Worm (Caenorhabditis elegans) whole organism, L4 larva: ENCODE results near the gene ttr-1.
A peak's percentile ranks its signal among the peaks of the same experiment; 100 is the strongest.

Source experiments
- F26F4.8 ChIP-seq: fragments of 200-800 bp; sonication (Bioruptor generic); conservative IDR thresholded peaks from 2 replicates; pipeline ENCODE4 v1.3.6; 2022; ENCODE audit warnings: missing genetic modification characterization, missing compliant biosample characterization
- F44E2.7 ChIP-seq: fragments of 200-800 bp; sonication (Bioruptor generic); IDR thresholded peaks from 2 replicates; pipeline ENCODE4 v2.1.2; 2022; ENCODE audit warnings: missing genetic modification characterization, missing compliant biosample characterization
- Y5F2A.4 ChIP-seq: fragments of 200-800 bp; sonication (Bioruptor generic); optimal IDR thresholded peaks from 2 replicates; lab custom pipeline; 2018; ENCODE audit warnings: mild to moderate bottlenecking, missing genetic modification characterization, missing compliant biosample characterization
- Y75B8A.6 ChIP-seq: fragments of 200-800 bp; sonication (Bioruptor generic); IDR thresholded peaks from 2 replicates; pipeline ENCODE4 v1.3.6; 2022; ENCODE audit warnings: missing genetic modification reagents, missing genetic modification characterization, missing compliant biosample characterization
- ZK337.2 ChIP-seq: fragments of 200-800 bp; sonication (Bioruptor generic); IDR thresholded peaks from 2 replicates; pipeline ENCODE4 v1.3.6; 2022; ENCODE audit warnings: missing genetic modification reagents, missing genetic modification characterization, missing compliant biosample characterization
- ZK546.5 ChIP-seq, 2 experiments: sonication (generic microtip); optimal IDR thresholded peaks; 2 replicates each; lab custom pipeline; 2017; ENCODE audit warnings: missing biosample characterization in 2 of 2, missing genetic modification characterization in 2 of 2
- aha-1 ChIP-seq: fragments of 150-350 bp; peaks from one replicate; lab custom pipeline; 2014; ENCODE audit warnings: missing biosample characterization, missing genetic modification characterization
- ctbp-1 ChIP-seq: fragments of 200-800 bp; sonication (Bioruptor generic); IDR thresholded peaks from 2 replicates; pipeline ENCODE4 v1.3.6; 2022; ENCODE audit warnings: missing genetic modification reagents, missing genetic modification characterization, missing compliant biosample characterization
- daf-16 ChIP-seq, 3 experiments: sonication (generic microtip); optimal IDR thresholded peaks; 2 replicates each; lab custom pipeline; 2016 to 2017; ENCODE audit warnings: missing genetic modification characterization in 3 of 3, missing genetic modification reagents in 3 of 3, mild to moderate bottlenecking in 2 of 3, missing compliant biosample characterization in 2 of 3, missing biosample characterization in 1 of 3, moderate library complexity in 1 of 3
- daf-8 ChIP-seq: fragments of 200-800 bp; sonication (Bioruptor generic); IDR thresholded peaks from 2 replicates; pipeline ENCODE4 v1.3.6; 2022; ENCODE audit warnings: missing genetic modification characterization, missing compliant biosample characterization
- dmd-9 ChIP-seq: fragments of 200-800 bp; sonication (Bioruptor generic); IDR thresholded peaks from 2 replicates; pipeline ENCODE4 v1.3.6; 2022; ENCODE audit warnings: missing genetic modification reagents, missing genetic modification characterization, missing compliant biosample characterization
- dpl-1 ChIP-seq: fragments of 150-350 bp; optimal IDR thresholded peaks from 2 replicates; lab custom pipeline; 2014; ENCODE audit warnings: missing biosample characterization, missing genetic modification reagents, missing genetic modification characterization
- egl-43 ChIP-seq: fragments of 200-800 bp; sonication (Bioruptor generic); IDR thresholded peaks from 2 replicates; pipeline ENCODE4 v1.3.6; 2022; ENCODE audit warnings: missing genetic modification reagents, missing genetic modification characterization, missing compliant biosample characterization
- fkh-10 ChIP-seq: fragments of 150-350 bp; optimal IDR thresholded peaks from 2 replicates; lab custom pipeline; 2014; ENCODE audit warnings: missing biosample characterization, missing genetic modification reagents, missing genetic modification characterization
- fos-1 ChIP-seq: fragments of 150-350 bp; optimal IDR thresholded peaks from 2 replicates; lab custom pipeline; 2014; ENCODE audit warnings: missing biosample characterization, missing genetic modification characterization
- gei-8 ChIP-seq: fragments of 200-800 bp; sonication (Bioruptor generic); optimal IDR thresholded peaks from 2 replicates; lab custom pipeline; 2018; ENCODE audit warnings: mild to moderate bottlenecking, missing genetic modification characterization, missing compliant biosample characterization
- hlh-11 ChIP-seq: fragments of 200-800 bp; sonication (Bioruptor generic); optimal IDR thresholded peaks from 2 replicates; lab custom pipeline; 2018; ENCODE audit warnings: mild to moderate bottlenecking, missing genetic modification characterization, missing compliant biosample characterization
- hlh-30 ChIP-seq: sonication (generic microtip); optimal IDR thresholded peaks from 2 replicates; lab custom pipeline; 2017; ENCODE audit warnings: antibody characterized with exemption, mild to moderate bottlenecking, missing genetic modification characterization, missing compliant biosample characterization; ENCODE audit not compliant: insufficient read depth
- lin-29 ChIP-seq: fragments of 200-800 bp; sonication (Bioruptor generic); IDR thresholded peaks from 2 replicates; pipeline ENCODE4 v1.3.6; 2022; ENCODE audit warnings: missing genetic modification reagents, missing genetic modification characterization, missing compliant biosample characterization
- lin-38 ChIP-seq: fragments of 200-800 bp; sonication (Bioruptor generic); IDR thresholded peaks from 2 replicates; pipeline ENCODE4 v1.3.6; 2022; ENCODE audit warnings: missing genetic modification reagents, missing genetic modification characterization, missing compliant biosample characterization
- lin-39 ChIP-seq: fragments of 150-350 bp; optimal IDR thresholded peaks from 2 replicates; lab custom pipeline; 2014; ENCODE audit warnings: missing biosample characterization, missing genetic modification reagents, missing genetic modification characterization
- lir-3 ChIP-seq: sonication (generic microtip); optimal IDR thresholded peaks from 2 replicates; lab custom pipeline; 2016; ENCODE audit warnings: mild to moderate bottlenecking, missing genetic modification characterization, missing compliant biosample characterization
- lsy-2 ChIP-seq, 2 experiments: fragments of 150-350 bp in 1 of 2; sonication (generic microtip) in 1 of 2; optimal IDR thresholded peaks; 2 replicates each; lab custom pipeline; 2014 to 2017; ENCODE audit warnings: missing biosample characterization in 2 of 2, missing genetic modification characterization in 2 of 2
- mes-2 ChIP-seq: sonication (generic microtip); optimal IDR thresholded peaks from 2 replicates; lab custom pipeline; 2016; ENCODE audit warnings: missing genotype, mild to moderate bottlenecking, missing genetic modification characterization, missing compliant biosample characterization; ENCODE audit not compliant: poor library complexity, severe bottlenecking
- mxl-3 ChIP-seq: fragments of 200-800 bp; sonication (Bioruptor generic); optimal IDR thresholded peaks from 2 replicates; lab custom pipeline; 2018; ENCODE audit warnings: mild to moderate bottlenecking, missing genetic modification characterization, missing compliant biosample characterization
- nhr-102 ChIP-seq: sonication (generic microtip); optimal IDR thresholded peaks from 2 replicates; lab custom pipeline; 2016; ENCODE audit warnings: mild to moderate bottlenecking, missing genetic modification characterization, moderate library complexity, missing compliant biosample characterization
- nhr-25 ChIP-seq: sonication (generic microtip); optimal IDR thresholded peaks from 2 replicates; lab custom pipeline; 2017; ENCODE audit warnings: missing genetic modification characterization, mild to moderate bottlenecking, missing compliant biosample characterization, antibody characterized with exemption, moderate library complexity, borderline replicate concordance; ENCODE audit not compliant: insufficient read depth
- nhr-28 ChIP-seq: fragments of 150-350 bp; optimal IDR thresholded peaks from 2 replicates; lab custom pipeline; 2014; ENCODE audit warnings: missing biosample characterization, missing genetic modification characterization
- nhr-42 ChIP-seq: fragments of 200-800 bp; sonication (Bioruptor generic); IDR thresholded peaks from 2 replicates; pipeline ENCODE4 v1.3.6; 2022; ENCODE audit warnings: missing genetic modification characterization, missing compliant biosample characterization
- php-3 ChIP-seq: fragments of 200-800 bp; sonication (Bioruptor generic); IDR thresholded peaks from 2 replicates; pipeline ENCODE4 v1.3.6; 2022; ENCODE audit warnings: missing genetic modification reagents, missing genetic modification characterization, missing compliant biosample characterization
- rbr-2 ChIP-seq: sonication (generic microtip); optimal IDR thresholded peaks from 2 replicates; lab custom pipeline; 2016; ENCODE audit warnings: missing genotype, missing genetic modification characterization, missing compliant biosample characterization
- set-16 ChIP-seq: fragments of 200-800 bp; sonication (Bioruptor generic); IDR thresholded peaks from 2 replicates; pipeline ENCODE4 v1.3.6; 2022; ENCODE audit warnings: missing genetic modification reagents, missing genetic modification characterization, missing compliant biosample characterization
- snpc-1.2 ChIP-seq: fragments of 200-800 bp; sonication (Bioruptor generic); IDR thresholded peaks from 2 replicates; pipeline ENCODE4 v1.3.6; 2022; ENCODE audit warnings: missing genetic modification reagents, missing genetic modification characterization, missing compliant biosample characterization
- spr-1 ChIP-seq: sonication (generic microtip); optimal IDR thresholded peaks from 2 replicates; lab custom pipeline; 2016; ENCODE audit warnings: mild to moderate bottlenecking, missing genetic modification characterization, missing compliant biosample characterization
- spr-3 ChIP-seq: fragments of 200-800 bp; sonication (Bioruptor generic); optimal IDR thresholded peaks from 2 replicates; lab custom pipeline; 2018; ENCODE audit warnings: mild to moderate bottlenecking, missing genetic modification characterization, missing compliant biosample characterization
- unc-62 ChIP-seq, 3 experiments: fragments of 150-350 bp in 1 of 3; sonication (generic microtip); optimal IDR thresholded peaks in 2 of 3; peaks in 1 of 3; 1 replicate in 1 of 3; 2 replicates in 2 of 3; lab custom pipeline; 2014 to 2017; ENCODE audit warnings: missing biosample characterization in 3 of 3, missing genetic modification characterization in 3 of 3, missing genetic modification reagents in 3 of 3, missing genotype in 1 of 3
- zfp-2 ChIP-seq: sonication (generic microtip); optimal IDR thresholded peaks from 2 replicates; lab custom pipeline; 2016; ENCODE audit warnings: mild to moderate bottlenecking, missing genetic modification characterization, missing compliant biosample characterization
- zfp-3 ChIP-seq: fragments of 200-800 bp; sonication (Bioruptor generic); conservative IDR thresholded peaks from 2 replicates; pipeline ENCODE4 v1.3.6; 2022; ENCODE audit warnings: missing genetic modification reagents, missing genetic modification characterization, missing compliant biosample characterization

ttr-1 gene

ce11 chrIII:9946806-9947419, 18.0 kb downstream of the ttr-1 start, which contains the start of gene K03H1.7:
Gene K03H1.7 (plus strand): TSS chrIII:9947405.
- TF ChIP-seq hlh-11 (tag; lab: Kevin White, UChicago) (no peak), fkh-10 (GFP tag; lab: Kevin White, UChicago) (no peak), lin-29 (no peak), ZK337.2 (GFP tag; lab: Robert Waterston, UW) (no peak), dpl-1 (GFP tag; lab: Kevin White, UChicago) (peak; percentile 59), nhr-42 (GFP tag; lab: Robert Waterston, UW) (no peak), nhr-102 (no peak), Y75B8A.6 (GFP tag; lab: Robert Waterston, UW) (no peak), ZK546.5 (tag; optimal IDR thresholded peaks at IDR 0.05; lab: Kevin White, UChicago) (no peak), egl-43 (no peak), mes-2 (tag; lab: Kevin White, UChicago) (peak; percentile 23), fos-1 (tag; lab: Kevin White, UChicago) (no peak), F26F4.8 (GFP tag; lab: Robert Waterston, UW) (no peak), mxl-3 (GFP tag; lab: Kevin White, UChicago) (no peak), Y5F2A.4 (GFP tag; lab: Kevin White, UChicago) (no peak), spr-3 (GFP tag; lab: Kevin White, UChicago) (no peak), snpc-1.2 (GFP tag; lab: Robert Waterston, UW) (no peak), gei-8 (GFP tag; lab: Kevin White, UChicago) (no peak), aha-1 (tag; lab: Kevin White, UChicago) (peak; percentile 5), lin-39 (tag; lab: Kevin White, UChicago) (no peak), php-3 (GFP tag; lab: Robert Waterston, UW) (no peak), dmd-9 (GFP tag; lab: Robert Waterston, UW) (no peak), spr-1 (tag; lab: Kevin White, UChicago) (no peak)
- TF ChIP-seq, all 104 proteins: peak for 3

- TF ChIP-seq daf-8 (GFP tag; lab: Robert Waterston, UW) (no peak), lsy-2 (tag; optimal IDR thresholded peaks at IDR 0.05; lab: Kevin White, UChicago) (no peak), lir-3 (tag; lab: Kevin White, UChicago) (no peak), spr-1 (tag; lab: Kevin White, UChicago) (no peak), zfp-3 (GFP tag; lab: Robert Waterston, UW) (no peak), ctbp-1 (GFP tag; lab: Robert Waterston, UW) (no peak)
Measured at ce11 chrIII:9950244-9950643, 21.4 kb downstream of the ttr-1 start, which contains the start of gene K03H1.13. Gene K03H1.13 (minus strand): TSS chrIII:9950344.

ce11 chrIII:9951864-9952263, 23.0 kb downstream of the ttr-1 start, which contains the start of gene K03H1.11:
Gene K03H1.11 (minus strand): TSS chrIII:9951964.
- peak in 1 of 2 experiments; percentile 31 for TF ChIP-seq unc-62 (GFP tag; optimal IDR thresholded peaks at IDR 0.05 in 1 of 2; lab: Kevin White, UChicago)
- TF ChIP-seq unc-62 (tag; optimal IDR thresholded peaks at IDR 0.05; lab: Kevin White, UChicago): no peak
- TF ChIP-seq nhr-102: no peak

- TF ChIP-seq mes-2 (tag; lab: Kevin White, UChicago): peak; percentile 17
- TF ChIP-seq hlh-30 (tag; lab: Kevin White, UChicago): no peak
- peak in 1 of 2 experiments; percentile 53 for TF ChIP-seq lsy-2 (tag; optimal IDR thresholded peaks at IDR 0.05; lab: Kevin White, UChicago)
- TF ChIP-seq lin-39 (tag; lab: Kevin White, UChicago): no peak
- TF ChIP-seq set-16 (GFP tag; lab: Robert Waterston, UW): no peak
- no peak for TF ChIP-seq rbr-2 (tag; lab: Kevin White, UChicago)
- no peak for TF ChIP-seq daf-16 (GFP tag; optimal IDR thresholded peaks at IDR 0.05; lab: Kevin White, UChicago)
- peak; percentile 19 for TF ChIP-seq daf-16 (tag; optimal IDR thresholded peaks at IDR 0.05; lab: Kevin White, UChicago)
- peak; percentile 44 for TF ChIP-seq lin-38 (GFP tag; lab: Robert Waterston, UW)
- peak; percentile 18 for TF ChIP-seq nhr-28 (tag; lab: Kevin White, UChicago)
- TF ChIP-seq zfp-2 (tag; lab: Kevin White, UChicago): no peak
- no peak for TF ChIP-seq lir-3 (tag; lab: Kevin White, UChicago)
- no peak for TF ChIP-seq F44E2.7
- no peak for TF ChIP-seq nhr-25 (tag; lab: Kevin White, UChicago)
- no peak for TF ChIP-seq php-3 (GFP tag; lab: Robert Waterston, UW)
- TF ChIP-seq, all 104 proteins: peak for 5
Measured at ce11 chrIII:9956123-9956522, 27.2 kb downstream of the ttr-1 start, which contains the start of gene mog-1. Gene mog-1 (minus strand): TSS chrIII:9956215.
